Worm (Caenorhabditis elegans) whole organism, L2 larva: ENCODE data around the gene B0563.5.

ENCODE experiments used
- blmp-1 ChIP-seq: sonication (generic microtip); optimal IDR thresholded peaks from 2 replicates; lab custom pipeline; 2017; ENCODE audit warnings: missing genetic modification characterization, mild to moderate bottlenecking, missing compliant biosample characterization, antibody characterized with exemption, moderate library complexity; ENCODE audit not compliant: insufficient read depth
- egl-27 ChIP-seq: sonication (generic microtip); optimal IDR thresholded peaks from 3 replicates; lab custom pipeline; 2017; ENCODE audit warnings: missing biosample characterization, missing genetic modification reagents, missing genetic modification characterization
- lin-11 ChIP-seq: fragments of 150-350 bp; sonication (generic microtip); optimal IDR thresholded peaks from 2 replicates; lab custom pipeline; 2014; ENCODE audit warnings: missing biosample characterization, missing genetic modification characterization, inconsistent platforms, mixed read lengths
- nhr-10 ChIP-seq: sonication (generic microtip); optimal IDR thresholded peaks from 2 replicates; lab custom pipeline; 2017; ENCODE audit warnings: missing biosample characterization, missing genetic modification characterization
- zag-1 ChIP-seq: fragments of 150-350 bp; optimal IDR thresholded peaks from 2 replicates; lab custom pipeline; 2014; ENCODE audit warnings: missing biosample characterization, missing genetic modification characterization
- ztf-11 ChIP-seq: sonication (generic microtip); optimal IDR thresholded peaks from 2 replicates; lab custom pipeline; 2017; ENCODE audit warnings: missing biosample characterization, missing genetic modification characterization

ce11 chrX:9146953-9147352 is 1.0 kb downstream of the B0563.5 start:
- TF ChIP-seq lin-11: no peak
- no peak for TF ChIP-seq blmp-1 (tag; lab: Kevin White, UChicago)
- TF ChIP-seq zag-1 (tag; lab: Kevin White, UChicago): no peak
- no peak for TF ChIP-seq egl-27 (tag; lab: Kevin White, UChicago)
- no peak for TF ChIP-seq nhr-10 (tag; lab: Kevin White, UChicago)
- no peak for TF ChIP-seq ztf-11
